Worm (Caenorhabditis elegans) whole organism, L4 larva: ENCODE measurements around the gene evl-18.

ENCODE experiments used
- D1046.2 ChIP-seq: fragments of 200-800 bp; sonication (Bioruptor generic); IDR thresholded peaks from 2 replicates; pipeline ENCODE4 v1.3.6; 2022; ENCODE audit warnings: missing genetic modification characterization, missing compliant biosample characterization
- F10B5.3 ChIP-seq: sonication (generic microtip); optimal IDR thresholded peaks from 2 replicates; lab custom pipeline; 2016; ENCODE audit warnings: mild to moderate bottlenecking, missing genetic modification characterization, missing compliant biosample characterization
- F26F4.8 ChIP-seq: fragments of 200-800 bp; sonication (Bioruptor generic); conservative IDR thresholded peaks from 2 replicates; pipeline ENCODE4 v1.3.6; 2022; ENCODE audit warnings: missing genetic modification characterization, missing compliant biosample characterization
- Y48G9A.11 ChIP-seq: fragments of 200-800 bp; sonication (Bioruptor generic); IDR thresholded peaks from 2 replicates; pipeline ENCODE4 v1.3.6; 2022; ENCODE audit warnings: missing genetic modification reagents, missing genetic modification characterization, missing compliant biosample characterization
- aha-1 ChIP-seq: fragments of 150-350 bp; peaks from one replicate; lab custom pipeline; 2014; ENCODE audit warnings: missing biosample characterization, missing genetic modification characterization
- ceh-44 ChIP-seq: fragments of 200-800 bp; sonication (Bioruptor generic); IDR thresholded peaks from 2 replicates; pipeline ENCODE4 v1.3.6; 2022; ENCODE audit warnings: missing genetic modification reagents, missing genetic modification characterization, missing compliant biosample characterization
- ceh-62 ChIP-seq: sonication (generic microtip); optimal IDR thresholded peaks from 2 replicates; lab custom pipeline; 2017; ENCODE audit warnings: missing biosample characterization, missing genetic modification characterization
- cey-2 ChIP-seq: sonication (generic microtip); optimal IDR thresholded peaks from 3 replicates; lab custom pipeline; 2017; ENCODE audit warnings: missing genetic modification characterization, mild to moderate bottlenecking, missing compliant biosample characterization, antibody characterized with exemption, borderline replicate concordance; ENCODE audit not compliant: insufficient read depth
- dmd-6 ChIP-seq: fragments of 200-800 bp; sonication (Bioruptor generic); IDR thresholded peaks from 2 replicates; pipeline ENCODE4 v1.3.6; 2022; ENCODE audit warnings: missing genetic modification reagents, missing genetic modification characterization, missing compliant biosample characterization
- dve-1 ChIP-seq: sonication (generic microtip); optimal IDR thresholded peaks from 2 replicates; lab custom pipeline; 2017; ENCODE audit warnings: antibody characterized with exemption, mild to moderate bottlenecking, missing genetic modification characterization, missing compliant biosample characterization; ENCODE audit not compliant: insufficient read depth
- egl-27 ChIP-seq: sonication (generic microtip); optimal IDR thresholded peaks from 3 replicates; lab custom pipeline; 2017; ENCODE audit warnings: missing biosample characterization, missing genetic modification reagents, missing genetic modification characterization
- fos-1 ChIP-seq: fragments of 150-350 bp; optimal IDR thresholded peaks from 2 replicates; lab custom pipeline; 2014; ENCODE audit warnings: missing biosample characterization, missing genetic modification characterization
- hmg-1.1 ChIP-seq: fragments of 200-800 bp; sonication (Bioruptor generic); IDR thresholded peaks from 2 replicates; pipeline ENCODE4 v1.3.6; 2022; ENCODE audit warnings: missing genetic modification reagents, missing genetic modification characterization, missing compliant biosample characterization
- jun-1 ChIP-seq: fragments of 150-350 bp; optimal IDR thresholded peaks from 2 replicates; lab custom pipeline; 2014; ENCODE audit warnings: missing biosample characterization, missing genetic modification reagents, missing genetic modification characterization
- madf-5 ChIP-seq, 2 experiments: fragments of 200-800 bp; sonication (Bioruptor generic); IDR thresholded peaks; 2 replicates each; pipeline ENCODE4 v1.3.6; 2022; ENCODE audit warnings: missing compliant biosample characterization in 2 of 2, missing genetic modification characterization in 2 of 2
- madf-9 ChIP-seq: fragments of 200-800 bp; sonication (Bioruptor generic); conservative IDR thresholded peaks from 2 replicates; pipeline ENCODE4 v1.3.6; 2022; ENCODE audit warnings: missing genetic modification reagents, missing genetic modification characterization, missing compliant biosample characterization
- mep-1 ChIP-seq: fragments of 150-350 bp; sonication (generic microtip); optimal IDR thresholded peaks from 3 replicates; lab custom pipeline; 2014; ENCODE audit warnings: missing biosample characterization, missing genetic modification characterization
- mxl-2 ChIP-seq: fragments of 200-800 bp; sonication (Bioruptor generic); conservative IDR thresholded peaks from 2 replicates; pipeline ENCODE4 v1.3.6; 2022; ENCODE audit warnings: missing genetic modification reagents, missing genetic modification characterization, missing compliant biosample characterization
- nhr-25 ChIP-seq: sonication (generic microtip); optimal IDR thresholded peaks from 2 replicates; lab custom pipeline; 2017; ENCODE audit warnings: missing genetic modification characterization, mild to moderate bottlenecking, missing compliant biosample characterization, antibody characterized with exemption, moderate library complexity, borderline replicate concordance; ENCODE audit not compliant: insufficient read depth
- nhr-48 ChIP-seq: sonication (generic microtip); optimal IDR thresholded peaks from 2 replicates; lab custom pipeline; 2016; ENCODE audit warnings: mild to moderate bottlenecking, missing genetic modification characterization, missing compliant biosample characterization
- nhr-6 ChIP-seq: fragments of 150-350 bp; optimal IDR thresholded peaks from 2 replicates; lab custom pipeline; 2014; ENCODE audit warnings: missing biosample characterization, missing genetic modification characterization
- nhr-76 ChIP-seq: fragments of 150-350 bp; optimal IDR thresholded peaks from 2 replicates; lab custom pipeline; 2014; ENCODE audit warnings: missing biosample characterization, missing genetic modification characterization
- rbr-2 ChIP-seq: sonication (generic microtip); optimal IDR thresholded peaks from 2 replicates; lab custom pipeline; 2016; ENCODE audit warnings: missing genotype, missing genetic modification characterization, missing compliant biosample characterization
- spr-1 ChIP-seq: sonication (generic microtip); optimal IDR thresholded peaks from 2 replicates; lab custom pipeline; 2016; ENCODE audit warnings: mild to moderate bottlenecking, missing genetic modification characterization, missing compliant biosample characterization
- unc-62 ChIP-seq, 3 experiments: fragments of 150-350 bp in 1 of 3; sonication (generic microtip); optimal IDR thresholded peaks in 2 of 3; peaks in 1 of 3; 1 replicate in 1 of 3; 2 replicates in 2 of 3; lab custom pipeline; 2014 to 2017; ENCODE audit warnings: missing biosample characterization in 3 of 3, missing genetic modification characterization in 3 of 3, missing genetic modification reagents in 3 of 3, missing genotype in 1 of 3
- zfp-2 ChIP-seq: sonication (generic microtip); optimal IDR thresholded peaks from 2 replicates; lab custom pipeline; 2016; ENCODE audit warnings: mild to moderate bottlenecking, missing genetic modification characterization, missing compliant biosample characterization
- zfp-3 ChIP-seq: fragments of 200-800 bp; sonication (Bioruptor generic); conservative IDR thresholded peaks from 2 replicates; pipeline ENCODE4 v1.3.6; 2022; ENCODE audit warnings: missing genetic modification reagents, missing genetic modification characterization, missing compliant biosample characterization

The evl-18 gene

DNA sequence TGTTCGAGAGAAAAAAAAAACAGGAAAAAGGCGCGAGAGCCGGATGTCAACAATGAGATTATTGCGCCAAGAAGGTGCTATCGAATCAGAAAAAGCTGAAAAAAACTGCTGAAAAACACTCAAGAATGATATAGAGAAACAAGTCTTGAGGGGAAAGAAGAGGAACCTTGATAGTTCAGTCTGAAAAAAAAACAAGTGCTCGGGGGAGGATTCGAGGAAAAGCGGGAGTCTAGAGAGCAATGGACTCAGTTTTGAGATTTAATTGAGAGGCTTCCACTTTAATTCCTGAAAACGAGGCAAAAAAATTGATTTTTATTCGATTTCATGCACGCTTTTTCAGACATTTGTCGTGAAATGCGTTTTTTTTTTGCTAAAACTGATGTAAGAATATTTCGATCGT, 40.3 kb downstream of the evl-18 start, which contains the start of gene npr-15:
Gene npr-15 (minus strand): TSS at position 101 of the 400 bp plus-strand sequence.
- TF ChIP-seq zfp-2 (tag; lab: Kevin White, UChicago) (no peak), nhr-6 (tag; lab: Kevin White, UChicago) (no peak), egl-27 (tag; lab: Kevin White, UChicago) (no peak), spr-1 (tag; lab: Kevin White, UChicago) (no peak), madf-9 (GFP tag; lab: Robert Waterston, UW) (no peak)

ce11 chrIII:3692516-3692915, 42.3 kb downstream of the evl-18 start:
- TF ChIP-seq aha-1 (tag; lab: Kevin White, UChicago) (peak; percentile 70), nhr-25 (no peak), fos-1 (tag; lab: Kevin White, UChicago) (no peak), F10B5.3 (tag; lab: Kevin White, UChicago) (no peak), zfp-3 (no peak), F26F4.8 (no peak)

ce11 chrIII:3682869-3683403, 51.9 kb downstream of the evl-18 start:
- TF ChIP-seq ceh-62 (tag; lab: Kevin White, UChicago) (no peak), ceh-44 (GFP tag; lab: Robert Waterston, UW) (no peak), mxl-2 (no peak), dmd-6 (GFP tag; lab: Robert Waterston, UW) (no peak), aha-1 (tag; lab: Kevin White, UChicago) (peak; percentile 91), dve-1 (tag; lab: Kevin White, UChicago) (peak; percentile 0), cey-2 (tag; lab: Kevin White, UChicago) (no peak), nhr-48 (tag; lab: Kevin White, UChicago) (no peak), hmg-1.1 (no peak)
- TF ChIP-seq, all 104 proteins: peak for 2

- TF ChIP-seq aha-1 (tag; lab: Kevin White, UChicago) (peak; percentile 48), rbr-2 (peak; percentile 31), D1046.2 (no peak), jun-1 (tag; lab: Kevin White, UChicago) (no peak), unc-62 (GFP tag; optimal IDR thresholded peaks at IDR 0.05 in 1 of 2; lab: Kevin White, UChicago) (peak in 1 of 2 experiments; percentile 8), unc-62 (tag; optimal IDR thresholded peaks at IDR 0.05; lab: Kevin White, UChicago) (no peak), madf-5 (GFP tag; IDR thresholded peaks at IDR 0.05; lab: Robert Waterston, UW) (no peak), nhr-76 (no peak), mep-1 (tag; lab: Kevin White, UChicago) (peak; percentile 17), Y48G9A.11 (GFP tag; lab: Robert Waterston, UW) (no peak)
Measured at ce11 chrIII:3681351-3681938, 53.4 kb downstream of the evl-18 start.
